Worm (Caenorhabditis elegans) whole organism, L4/young adult: ENCODE data around the gene C09B8.4.

Source experiments
- W03F9.2 ChIP-seq: fragments of 150-350 bp; optimal IDR thresholded peaks from 2 replicates; lab custom pipeline; 2014; ENCODE audit warnings: missing biosample characterization, missing genetic modification characterization
- dao-5 ChIP-seq: sonication (generic microtip); optimal IDR thresholded peaks from 2 replicates; lab custom pipeline; 2016; ENCODE audit warnings: missing genotype, missing genetic modification characterization, moderate library complexity, missing compliant biosample characterization
- him-1 ChIP-seq: sonication (generic microtip); optimal IDR thresholded peaks from 2 replicates; lab custom pipeline; 2016; ENCODE audit warnings: missing genotype, missing genetic modification reagents, missing genetic modification characterization, missing compliant biosample characterization

ce11 chrX:5999103-5999554 lies 20.6 kb downstream of the C09B8.4 start, which contains the start of gene F22F4.9:
- TF ChIP-seq W03F9.2 (tag; lab: Kevin White, UChicago): no peak
- TF ChIP-seq dao-5: no peak
- no peak for TF ChIP-seq him-1 (tag; lab: Kevin White, UChicago)
